Worm (Caenorhabditis elegans) whole organism, late embryonic: ENCODE results near the gene apc-2.

ENCODE experiments used
- C38D4.7 ChIP-seq: fragments of 200-800 bp; sonication (Bioruptor generic); optimal IDR thresholded peaks from 2 replicates; lab custom pipeline; 2018; ENCODE audit warnings: mild to moderate bottlenecking, missing genetic modification characterization, moderate library complexity, missing compliant biosample characterization
- dve-1 ChIP-seq: sonication (generic microtip); optimal IDR thresholded peaks from 2 replicates; lab custom pipeline; 2017; ENCODE audit warnings: antibody characterized with exemption, mild to moderate bottlenecking, missing genetic modification characterization, missing compliant biosample characterization
- ets-4 ChIP-seq: sonication (generic microtip); optimal IDR thresholded peaks from 2 replicates; lab custom pipeline; 2016; ENCODE audit warnings: missing genetic modification characterization, missing compliant biosample characterization
- eyg-1 ChIP-seq: sonication (generic microtip); optimal IDR thresholded peaks from 2 replicates; lab custom pipeline; 2016; ENCODE audit warnings: missing genotype, missing genetic modification characterization, missing compliant biosample characterization
- pha-4 ChIP-seq: fragments of 150-350 bp; optimal IDR thresholded peaks from 2 replicates; lab custom pipeline; 2018; ENCODE audit warnings: missing biosample characterization, missing genetic modification reagents, missing genetic modification characterization
- rnt-1 ChIP-seq: sonication (generic microtip); optimal IDR thresholded peaks from 2 replicates; lab custom pipeline; 2016; ENCODE audit warnings: missing genetic modification characterization, missing compliant biosample characterization
- sox-4 ChIP-seq: sonication (generic microtip); optimal IDR thresholded peaks from 2 replicates; lab custom pipeline; 2017; ENCODE audit warnings: mild to moderate bottlenecking, missing genetic modification characterization, inconsistent platforms, missing compliant biosample characterization
- tbx-2 ChIP-seq: sonication (generic microtip); optimal IDR thresholded peaks from 2 replicates; lab custom pipeline; 2016; ENCODE audit warnings: missing genetic modification characterization, missing compliant biosample characterization
- unc-55 ChIP-seq: sonication (generic microtip); optimal IDR thresholded peaks from 2 replicates; lab custom pipeline; 2017; ENCODE audit warnings: missing biosample characterization, missing genetic modification reagents, missing genetic modification characterization
- ztf-16 ChIP-seq: sonication (generic microtip); optimal IDR thresholded peaks from 2 replicates; lab custom pipeline; 2017; ENCODE audit warnings: missing genetic modification characterization, missing compliant biosample characterization

ce11 chrIII:8036497-8036896 lies 43.9 kb upstream of the apc-2 start:
- TF ChIP-seq eyg-1 (tag; lab: Kevin White, UChicago) (no peak), C38D4.7 (no peak), tbx-2 (tag; lab: Kevin White, UChicago) (no peak), unc-55 (GFP tag; lab: Kevin White, UChicago) (no peak), ztf-16 (tag; lab: Kevin White, UChicago) (no peak), dve-1 (tag; lab: Kevin White, UChicago) (no peak), ets-4 (tag; lab: Kevin White, UChicago) (no peak), sox-4 (no peak), rnt-1 (tag; lab: Kevin White, UChicago) (no peak), pha-4 (tag; lab: Kevin White, UChicago) (no peak)
